Worm (Caenorhabditis elegans) whole organism, L3 larva: Measurements from ENCODE around the gene lin-18.

Experiments
- R02D3.7 ChIP-seq: fragments of 150-350 bp; optimal IDR thresholded peaks from 2 replicates; lab custom pipeline; 2014; ENCODE audit warnings: missing biosample characterization, missing genetic modification characterization
- ZK546.5 ChIP-seq: sonication (generic microtip); optimal IDR thresholded peaks from 2 replicates; lab custom pipeline; 2017; ENCODE audit warnings: missing biosample characterization, missing genetic modification characterization
- aly-2 ChIP-seq: fragments of 150-350 bp; optimal IDR thresholded peaks from 2 replicates; lab custom pipeline; 2014; ENCODE audit warnings: missing biosample characterization, missing genetic modification characterization
- ama-1 ChIP-seq: fragments of 150-350 bp; optimal IDR thresholded peaks from 2 replicates; lab custom pipeline; 2018
- ceh-16 ChIP-seq: sonication (generic microtip); optimal IDR thresholded peaks from 2 replicates; lab custom pipeline; 2017; ENCODE audit warnings: missing biosample characterization, missing genetic modification characterization
- ceh-28 ChIP-seq: fragments of 150-350 bp; optimal IDR thresholded peaks from 2 replicates; lab custom pipeline; 2014; ENCODE audit warnings: missing biosample characterization, missing genetic modification reagents, missing genetic modification characterization
- ceh-82 ChIP-seq: fragments of 150-350 bp; optimal IDR thresholded peaks from 2 replicates; lab custom pipeline; 2014; ENCODE audit warnings: missing biosample characterization, missing genetic modification characterization
- ceh-9 ChIP-seq: sonication (generic microtip); optimal IDR thresholded peaks from 2 replicates; lab custom pipeline; 2018; ENCODE audit warnings: missing biosample characterization, missing genetic modification characterization
- daf-12 ChIP-seq: fragments of 150-350 bp; optimal IDR thresholded peaks from 2 replicates; lab custom pipeline; 2014; ENCODE audit warnings: missing biosample characterization, missing genetic modification reagents, missing genetic modification characterization
- egl-27 ChIP-seq: sonication (generic microtip); optimal IDR thresholded peaks from 4 replicates; lab custom pipeline; 2017; ENCODE audit warnings: missing biosample characterization, missing genetic modification reagents, missing genetic modification characterization
- egl-5 ChIP-seq: fragments of 150-350 bp; optimal IDR thresholded peaks from 2 replicates; lab custom pipeline; 2017; ENCODE audit warnings: missing biosample characterization, missing genetic modification reagents, missing genetic modification characterization, inconsistent platforms
- elt-1 ChIP-seq: fragments of 150-350 bp; optimal IDR thresholded peaks from 2 replicates; lab custom pipeline; 2014; ENCODE audit warnings: missing biosample characterization, missing genetic modification characterization
- elt-2 ChIP-seq: sonication (generic microtip); optimal IDR thresholded peaks from 2 replicates; lab custom pipeline; 2016; ENCODE audit warnings: missing genetic modification reagents, mild to moderate bottlenecking, missing genetic modification characterization, missing compliant biosample characterization
- elt-3 ChIP-seq, 3 experiments: fragments of 150-350 bp in 1 of 3; sonication (generic microtip) in 2 of 3; optimal IDR thresholded peaks; 2 replicates in 2 of 3; 4 replicates in 1 of 3; lab custom pipeline; 2014 to 2017; ENCODE audit warnings: missing biosample characterization in 3 of 3, missing genetic modification characterization in 3 of 3
- eor-1 ChIP-seq, 2 experiments: fragments of 150-350 bp; optimal IDR thresholded peaks; 2 replicates each; lab custom pipeline; 2014 to 2018; ENCODE audit warnings: missing biosample characterization in 2 of 2, missing genetic modification characterization in 2 of 2
- fkh-10 ChIP-seq: sonication (generic microtip); optimal IDR thresholded peaks from 2 replicates; lab custom pipeline; 2017; ENCODE audit warnings: missing biosample characterization, missing genetic modification reagents, missing genetic modification characterization
- fkh-2 ChIP-seq: fragments of 150-350 bp; optimal IDR thresholded peaks from 2 replicates; lab custom pipeline; 2014; ENCODE audit warnings: missing biosample characterization, missing genetic modification reagents, missing genetic modification characterization
- fos-1 ChIP-seq: fragments of 150-350 bp; optimal IDR thresholded peaks from 2 replicates; lab custom pipeline; 2014; ENCODE audit warnings: missing biosample characterization, missing genetic modification characterization
- hmg-11 ChIP-seq: sonication (generic microtip); optimal IDR thresholded peaks from 2 replicates; lab custom pipeline; 2016; ENCODE audit warnings: missing genetic modification characterization, missing compliant biosample characterization
- jun-1 ChIP-seq: fragments of 150-350 bp; optimal IDR thresholded peaks from 2 replicates; lab custom pipeline; 2014; ENCODE audit warnings: missing biosample characterization, missing genetic modification reagents, missing genetic modification characterization
- lin-15B ChIP-seq: fragments of 150-350 bp; optimal IDR thresholded peaks from 2 replicates; lab custom pipeline; 2014; ENCODE audit warnings: missing biosample characterization, missing genetic modification characterization
- lin-39 ChIP-seq: fragments of 150-350 bp; optimal IDR thresholded peaks from 2 replicates; lab custom pipeline; 2018; ENCODE audit warnings: missing biosample characterization, missing genetic modification reagents, missing genetic modification characterization
- lsy-12 ChIP-seq: sonication (generic microtip); optimal IDR thresholded peaks from 2 replicates; lab custom pipeline; 2016; ENCODE audit warnings: mild to moderate bottlenecking, missing genetic modification characterization, missing compliant biosample characterization
- mdl-1 ChIP-seq: fragments of 150-350 bp; optimal IDR thresholded peaks from 2 replicates; lab custom pipeline; 2014; ENCODE audit warnings: missing biosample characterization, missing genetic modification characterization
- mml-1 ChIP-seq: fragments of 150-350 bp; sonication (generic microtip); optimal IDR thresholded peaks from 3 replicates; lab custom pipeline; 2014; ENCODE audit warnings: missing biosample characterization, missing genetic modification characterization
- nfya-1 ChIP-seq: sonication (generic microtip); optimal IDR thresholded peaks from 2 replicates; lab custom pipeline; 2017; ENCODE audit warnings: missing genetic modification characterization, mild to moderate bottlenecking, missing compliant biosample characterization, antibody characterized with exemption, moderate library complexity; ENCODE audit not compliant: insufficient read depth
- nhr-11 ChIP-seq: fragments of 150-350 bp; optimal IDR thresholded peaks from 2 replicates; lab custom pipeline; 2014; ENCODE audit warnings: missing biosample characterization, missing genetic modification characterization
- nhr-12 ChIP-seq: fragments of 150-350 bp; optimal IDR thresholded peaks from 2 replicates; lab custom pipeline; 2014; ENCODE audit warnings: missing biosample characterization, missing genetic modification characterization
- nhr-23 ChIP-seq: fragments of 150-350 bp; optimal IDR thresholded peaks from 2 replicates; lab custom pipeline; 2014; ENCODE audit warnings: missing biosample characterization, missing genetic modification reagents, missing genetic modification characterization
- nhr-237 ChIP-seq: fragments of 150-350 bp; optimal IDR thresholded peaks from 2 replicates; lab custom pipeline; 2014; ENCODE audit warnings: missing biosample characterization, missing genetic modification characterization
- nhr-25 ChIP-seq: sonication (generic microtip); optimal IDR thresholded peaks from 2 replicates; lab custom pipeline; 2017; ENCODE audit warnings: missing biosample characterization, missing genetic modification characterization
- nhr-28 ChIP-seq: fragments of 150-350 bp; optimal IDR thresholded peaks from 2 replicates; lab custom pipeline; 2014; ENCODE audit warnings: missing biosample characterization, missing genetic modification characterization
- nhr-43 ChIP-seq: sonication (generic microtip); optimal IDR thresholded peaks from 2 replicates; lab custom pipeline; 2016; ENCODE audit warnings: mild to moderate bottlenecking, missing genetic modification characterization, missing compliant biosample characterization; ENCODE audit not compliant: poor library complexity, severe bottlenecking
- nhr-67 ChIP-seq: fragments of 150-350 bp; optimal IDR thresholded peaks from 2 replicates; lab custom pipeline; 2014; ENCODE audit warnings: missing biosample characterization, missing genetic modification characterization
- nhr-76 ChIP-seq: fragments of 150-350 bp; sonication (generic microtip); optimal IDR thresholded peaks from 5 replicates; lab custom pipeline; 2014; ENCODE audit warnings: missing biosample characterization, missing genetic modification characterization
- nhr-77 ChIP-seq: fragments of 150-350 bp; optimal IDR thresholded peaks from 2 replicates; lab custom pipeline; 2014; ENCODE audit warnings: missing biosample characterization, missing genetic modification characterization
- pha-4 ChIP-seq: fragments of 150-350 bp; optimal IDR thresholded peaks from 2 replicates; lab custom pipeline; 2014; ENCODE audit warnings: missing biosample characterization, missing genetic modification reagents, missing genetic modification characterization
- pqm-1 ChIP-seq: fragments of 150-350 bp; optimal IDR thresholded peaks from 2 replicates; lab custom pipeline; 2017; ENCODE audit warnings: missing biosample characterization, missing genetic modification characterization, inconsistent platforms
- sea-2 ChIP-seq: fragments of 150-350 bp; sonication (generic microtip); optimal IDR thresholded peaks from 4 replicates; lab custom pipeline; 2014; ENCODE audit warnings: missing biosample characterization, missing genetic modification reagents, missing genetic modification characterization
- skn-1 ChIP-seq: fragments of 150-350 bp; optimal IDR thresholded peaks from 2 replicates; lab custom pipeline; 2014; ENCODE audit warnings: missing biosample characterization, missing genetic modification characterization
- snpc-4 ChIP-seq: fragments of 150-350 bp; optimal IDR thresholded peaks from 2 replicates; lab custom pipeline; 2014; ENCODE audit warnings: missing biosample characterization, missing genetic modification characterization
- tbx-2 ChIP-seq: sonication (generic microtip); optimal IDR thresholded peaks from 2 replicates; lab custom pipeline; 2016; ENCODE audit warnings: mild to moderate bottlenecking, missing genetic modification characterization, missing compliant biosample characterization
- unc-39 ChIP-seq: sonication (generic microtip); optimal IDR thresholded peaks from 4 replicates; lab custom pipeline; 2017; ENCODE audit warnings: missing biosample characterization, missing genetic modification characterization
- unc-62 ChIP-seq: fragments of 150-350 bp; sonication (generic microtip); optimal IDR thresholded peaks from 4 replicates; lab custom pipeline; 2014; ENCODE audit warnings: missing biosample characterization, missing genetic modification reagents, missing genetic modification characterization
- zag-1 ChIP-seq: fragments of 150-350 bp; optimal IDR thresholded peaks from 2 replicates; lab custom pipeline; 2014; ENCODE audit warnings: missing biosample characterization, missing genetic modification characterization
- ztf-11 ChIP-seq: fragments of 150-350 bp; optimal IDR thresholded peaks from 2 replicates; lab custom pipeline; 2014; ENCODE audit warnings: missing biosample characterization, missing genetic modification characterization
- ztf-4 ChIP-seq: fragments of 150-350 bp; optimal IDR thresholded peaks from 2 replicates; lab custom pipeline; 2014; ENCODE audit warnings: missing biosample characterization, missing genetic modification characterization

Gene lin-18

DNA sequence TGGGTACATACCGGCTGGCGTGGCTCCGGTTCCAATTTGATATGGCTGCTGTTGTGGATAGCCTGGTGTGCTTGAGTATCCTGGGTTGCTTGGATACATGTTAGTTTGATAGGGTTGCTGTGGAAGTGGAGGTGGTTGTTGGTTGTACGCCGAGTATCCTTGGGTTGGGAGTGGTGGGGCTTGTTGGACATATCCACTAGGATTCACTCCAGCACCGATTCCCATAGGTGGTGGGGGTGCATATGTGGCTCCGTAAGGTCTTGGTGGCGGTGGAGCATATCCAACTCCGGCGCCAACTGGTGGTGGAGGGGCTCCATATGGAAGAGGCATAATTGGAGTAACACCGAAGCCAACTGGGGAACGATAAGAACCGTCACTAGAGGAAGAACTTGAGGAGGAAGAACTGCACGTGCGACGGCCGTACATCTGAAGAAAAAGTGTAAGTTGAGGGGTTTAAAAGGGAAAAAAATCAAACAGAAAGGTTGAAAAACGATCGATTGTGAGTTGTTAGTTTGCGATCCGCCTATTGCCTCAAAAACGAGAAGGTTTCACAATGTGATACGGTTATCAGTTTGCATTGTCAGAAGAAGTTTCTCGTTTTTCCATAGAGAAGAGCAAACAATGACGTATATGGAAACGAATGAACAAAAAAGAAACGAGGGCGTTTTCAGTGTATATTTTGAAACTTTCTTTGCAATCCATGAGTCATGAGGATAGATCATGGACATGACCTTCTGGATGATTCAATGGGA, 10.0 kb downstream of the lin-18 start, which contains the start of gene C16B8.3 (continued):
- TF ChIP-seq hmg-11 (tag; lab: Kevin White, UChicago) (no peak), lin-39 (no peak)

DNA sequence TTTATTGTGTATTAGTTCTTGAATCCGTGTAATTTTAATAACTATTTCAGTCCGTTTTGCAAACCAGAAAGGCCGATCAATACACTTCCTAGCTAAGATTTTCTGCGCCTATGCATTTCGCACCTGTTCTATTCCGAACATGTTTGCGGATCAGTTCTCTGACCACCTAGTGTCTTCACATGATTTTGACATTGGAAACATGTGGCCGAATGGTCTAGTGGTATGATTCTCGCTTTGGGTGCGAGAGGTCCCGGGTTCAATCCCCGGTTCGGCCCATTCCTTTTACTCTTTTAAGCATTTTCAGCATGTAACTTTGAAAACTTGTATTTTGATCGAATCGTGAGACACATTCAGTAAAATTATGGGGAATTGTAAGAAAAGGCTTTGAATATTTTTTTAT, 11.0 kb downstream of the lin-18 start:
- TF ChIP-seq nhr-43 (tag; lab: Kevin White, UChicago) (peak; percentile 47), nhr-25 (tag; lab: Kevin White, UChicago) (peak; percentile 41), pqm-1 (tag; lab: Kevin White, UChicago) (peak; percentile 9), nfya-1 (tag; lab: Kevin White, UChicago) (peak; percentile 17), mml-1 (tag; lab: Kevin White, UChicago) (no peak), pha-4 (tag; lab: Kevin White, UChicago) (peak; percentile 38), skn-1 (tag; lab: Kevin White, UChicago) (no peak), lin-39 (peak; percentile 55), ceh-16 (tag; lab: Kevin White, UChicago) (no peak), unc-39 (tag; lab: Kevin White, UChicago) (no peak)
- TF ChIP-seq, all 47 proteins: peak for 6

DNA sequence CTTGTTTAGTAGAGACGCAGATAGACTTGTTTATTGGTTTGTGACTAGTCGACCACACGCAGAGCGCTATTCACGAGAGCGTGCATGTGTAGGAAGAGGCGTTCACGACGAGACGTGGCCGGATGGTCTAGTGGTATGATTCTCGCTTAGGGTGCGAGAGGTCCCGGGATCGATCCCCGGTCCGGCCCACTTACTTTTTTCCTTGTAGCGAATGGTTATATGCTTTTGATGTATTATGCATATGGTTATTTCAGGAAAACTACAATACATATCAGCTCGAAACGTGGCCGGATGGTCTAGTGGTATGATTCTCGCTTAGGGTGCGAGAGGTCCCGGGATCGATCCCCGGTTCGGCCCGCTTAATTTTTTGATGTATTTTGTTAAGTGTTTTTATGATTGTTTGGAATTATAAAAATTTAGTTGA, 11.6 kb downstream of the lin-18 start:
- TF ChIP-seq egl-5 (tag; lab: Kevin White, UChicago) (peak; percentile 73), sea-2 (GFP tag; lab: Kevin White, UChicago) (peak; percentile 41), nhr-25 (tag; lab: Kevin White, UChicago) (peak; percentile 76), egl-27 (tag; lab: Kevin White, UChicago) (peak; percentile 69), eor-1 (tag; optimal IDR thresholded peaks at IDR 0.05; lab: Kevin White, UChicago) (no peak), skn-1 (tag; lab: Kevin White, UChicago) (no peak), daf-12 (no peak), R02D3.7 (tag; lab: Kevin White, UChicago) (no peak), elt-3 (tag; optimal IDR thresholded peaks at IDR 0.05; lab: Kevin White, UChicago) (no peak), ceh-28 (tag; lab: Kevin White, UChicago) (no peak), ama-1 (peak; percentile 11), nhr-11 (tag; lab: Kevin White, UChicago) (no peak), unc-62 (GFP tag; lab: Kevin White, UChicago) (peak; percentile 45), snpc-4 (tag; lab: Kevin White, UChicago) (no peak), nhr-67 (tag; lab: Kevin White, UChicago) (no peak), nhr-76 (tag; lab: Kevin White, UChicago) (no peak), pqm-1 (tag; lab: Kevin White, UChicago) (peak; percentile 47), zag-1 (tag; lab: Kevin White, UChicago) (no peak), elt-1 (tag; lab: Kevin White, UChicago) (no peak), ceh-82 (tag; lab: Kevin White, UChicago) (peak; percentile 14), aly-2 (tag; lab: Kevin White, UChicago) (no peak), ztf-4 (no peak), nfya-1 (tag; lab: Kevin White, UChicago) (peak; percentile 64), nhr-23 (peak; percentile 39), tbx-2 (peak; percentile 53), fos-1 (tag; lab: Kevin White, UChicago) (peak; percentile 25), elt-2 (tag; lab: Kevin White, UChicago) (peak; percentile 50), nhr-12 (tag; lab: Kevin White, UChicago) (no peak), ceh-9 (tag; lab: Kevin White, UChicago) (no peak), ceh-16 (tag; lab: Kevin White, UChicago) (no peak), ztf-11 (tag; lab: Kevin White, UChicago) (no peak), unc-39 (tag; lab: Kevin White, UChicago) (peak; percentile 4), fkh-2 (tag; lab: Kevin White, UChicago) (no peak), lin-15B (tag; lab: Kevin White, UChicago) (no peak), fkh-10 (GFP tag; lab: Kevin White, UChicago) (no peak), mml-1 (tag; lab: Kevin White, UChicago) (no peak), pha-4 (tag; lab: Kevin White, UChicago) (peak; percentile 49), hmg-11 (tag; lab: Kevin White, UChicago) (peak; percentile 51), lin-39 (peak; percentile 65), nhr-43 (tag; lab: Kevin White, UChicago) (peak; percentile 49), mdl-1 (tag; lab: Kevin White, UChicago) (no peak), lsy-12 (tag; lab: Kevin White, UChicago) (peak; percentile 74), ZK546.5 (no peak), jun-1 (peak; percentile 74), nhr-237 (tag; lab: Kevin White, UChicago) (no peak), nhr-77 (peak; percentile 31), nhr-28 (tag; lab: Kevin White, UChicago) (no peak)
- TF ChIP-seq, all 47 proteins: peak for 21
